Worm (Caenorhabditis elegans): ENCODE data around the gene F07C4.10.
A peak's percentile ranks its signal among the peaks of the same experiment; 100 is the strongest.

Gene F07C4.10

DNA sequence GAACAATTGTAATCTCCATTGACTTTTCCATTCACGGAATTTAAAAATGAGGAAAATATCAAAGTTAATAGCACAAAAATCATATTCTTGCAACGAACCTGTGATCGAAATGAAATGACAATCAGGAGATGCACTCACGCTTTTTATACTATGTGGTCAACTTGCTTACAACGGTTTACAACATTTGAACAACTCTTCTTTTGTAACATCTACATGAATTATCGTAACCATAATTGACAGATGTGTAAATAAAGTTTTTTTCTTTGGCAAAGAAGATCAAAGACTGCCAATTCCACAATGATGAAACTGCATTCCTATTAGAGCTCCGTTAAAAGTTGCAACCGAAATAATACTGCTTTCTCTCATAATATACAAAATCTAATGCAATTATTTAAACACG lies at the start of gene F07C4.10:
TSS of gene F07C4.10 (minus strand) at position 101 of the 400 bp plus-strand sequence.
- TF ChIP-seq unc-86 (tag; optimal IDR thresholded peaks at IDR 0.05) (no peak), hlh-4 (tag; optimal IDR thresholded peaks at IDR 0.05) (no peak), ceh-88 (GFP tag; IDR thresholded peaks at IDR 0.05) (no peak), F16B12.6 (tag; optimal IDR thresholded peaks at IDR 0.05) (no peak), ceh-90 (tag; optimal IDR thresholded peaks at IDR 0.05) (no peak), ceh-8 (GFP tag; optimal IDR thresholded peaks at IDR 0.05) (no peak), ceh-82 (tag; optimal IDR thresholded peaks at IDR 0.05) (no peak), irx-1 (tag; optimal IDR thresholded peaks at IDR 0.05) (no peak), lin-39 (tag; optimal IDR thresholded peaks at IDR 0.05) (no peak), aha-1 (tag; optimal IDR thresholded peaks at IDR 0.05) (no peak), egl-27 (tag; optimal IDR thresholded peaks at IDR 0.05) (no peak), ceh-63 (GFP tag; optimal IDR thresholded peaks at IDR 0.05) (no peak), unc-98 (GFP tag; IDR thresholded peaks at IDR 0.05) (no peak), C04F5.9 (tag; optimal IDR thresholded peaks at IDR 0.05) (no peak), zag-1 (tag; optimal IDR thresholded peaks at IDR 0.05) (no peak), sup-37 (GFP tag; optimal IDR thresholded peaks at IDR 0.05) (no peak), dpl-1 (GFP tag; optimal IDR thresholded peaks at IDR 0.05) (no peak), lin-15B (tag; optimal IDR thresholded peaks at IDR 0.05) (no peak), mef-2 (tag; optimal IDR thresholded peaks at IDR 0.05) (no peak)

DNA sequence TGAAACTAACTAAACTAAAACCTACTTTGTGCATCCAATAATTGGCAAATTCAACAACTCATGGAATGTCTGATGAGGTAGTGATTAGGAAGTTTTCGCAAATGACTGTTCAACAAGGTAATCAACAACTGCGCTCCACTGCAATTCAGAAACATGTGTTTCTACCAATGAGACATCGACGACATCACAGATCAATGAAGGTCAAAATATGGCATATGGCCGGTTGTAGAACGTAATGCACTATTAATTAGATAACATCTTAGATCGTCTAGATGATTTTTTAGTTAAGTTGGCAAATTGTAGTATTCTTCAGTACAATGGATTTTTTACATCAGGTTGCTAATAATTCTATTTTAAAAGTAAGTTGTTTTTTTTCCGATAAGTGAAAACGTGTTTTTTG lies 46.5 kb upstream of the F07C4.10 start, which contains the start of the genes nhr-94 and nhr-152:
TSS of gene nhr-94 (minus strand) at position 147 of the 400 bp plus-strand sequence.
TSS of gene nhr-152 (plus strand) at position 162 of the 400 bp plus-strand sequence.
- TF ChIP-seq mep-1 (tag; optimal IDR thresholded peaks at IDR 0.05) (no peak), mab-9 (GFP tag; IDR thresholded peaks at IDR 0.05) (no peak), efl-1 (optimal IDR thresholded peaks at IDR 0.05) (no peak), efl-1 (GFP tag; optimal IDR thresholded peaks at IDR 0.05 in 1 of 2) (peak in 1 of 2 experiments; percentile 60), aly-2 (tag; optimal IDR thresholded peaks at IDR 0.05) (no peak), lin-14 (GFP tag; optimal IDR thresholded peaks at IDR 0.05) (peak; percentile 74), lin-35 (GFP tag; optimal IDR thresholded peaks at IDR 0.05) (peak in 1 of 2 experiments; percentile 60), blmp-1 (tag; optimal IDR thresholded peaks at IDR 0.05) (peak; percentile 52), lsy-2 (tag; optimal IDR thresholded peaks at IDR 0.05) (peak in 1 of 2 experiments; percentile 35), nhr-20 (tag; optimal IDR thresholded peaks at IDR 0.05) (peak; percentile 79), nhr-85 (tag) (peak; percentile 96), nhr-71 (tag; optimal IDR thresholded peaks at IDR 0.05) (peak; percentile 48), jun-1 (tag; optimal IDR thresholded peaks at IDR 0.05) (no peak), elt-3 (tag; optimal IDR thresholded peaks at IDR 0.05) (peak in 1 of 6 experiments; percentile 17), mef-2 (tag; optimal IDR thresholded peaks at IDR 0.05) (no peak), nhr-19 (GFP tag; conservative IDR thresholded peaks at IDR 0.05) (0 out of 2 replicates have a peak, but pooled peaks have one; percentile 8), snu-23 (GFP tag; optimal IDR thresholded peaks at IDR 0.05) (peak; percentile 47)

DNA sequence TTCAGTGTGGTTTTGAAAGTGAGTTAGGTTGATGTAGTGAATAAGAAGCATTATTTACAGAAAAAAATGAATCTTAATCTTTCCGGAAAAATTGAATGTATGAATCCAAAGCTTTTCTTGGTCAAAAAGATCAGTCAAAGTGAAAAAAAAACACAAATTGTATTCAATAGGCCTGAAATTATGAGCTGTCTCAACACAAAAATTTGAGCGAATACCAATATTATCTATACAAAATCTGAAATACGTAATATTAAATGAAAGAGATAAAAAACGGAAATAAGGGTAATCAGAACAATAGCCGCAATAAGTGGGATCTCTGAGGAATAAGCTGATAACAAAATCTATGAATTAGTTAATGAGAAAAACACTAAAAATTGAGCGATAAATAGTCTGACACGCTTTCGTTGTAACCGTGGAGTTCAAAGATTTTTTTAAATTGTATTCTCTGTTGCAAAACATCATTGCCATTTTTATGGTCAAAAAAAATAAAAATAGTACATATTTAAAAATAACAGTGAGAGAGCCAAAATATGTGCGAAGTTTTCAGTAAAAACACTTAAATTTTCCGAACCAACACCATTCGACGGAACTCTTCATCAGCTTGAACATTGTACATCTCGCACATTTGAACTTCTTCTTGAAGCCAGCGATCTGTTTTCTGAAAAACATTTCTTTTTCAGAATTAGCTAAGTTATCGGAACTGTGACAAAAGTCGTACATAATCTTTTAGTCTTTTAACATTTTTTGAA lies 44.4 kb upstream of the F07C4.10 start, which contains the start of gene sre-11:
TSS of gene sre-11 (minus strand) at position 51 of the 749 bp plus-strand sequence.
- TF ChIP-seq efl-1 (optimal IDR thresholded peaks at IDR 0.05) (no peak), efl-1 (GFP tag; optimal IDR thresholded peaks at IDR 0.05 in 1 of 2) (peak in 1 of 2 experiments; percentile 84), dpl-1 (GFP tag; optimal IDR thresholded peaks at IDR 0.05) (no peak)

DNA sequence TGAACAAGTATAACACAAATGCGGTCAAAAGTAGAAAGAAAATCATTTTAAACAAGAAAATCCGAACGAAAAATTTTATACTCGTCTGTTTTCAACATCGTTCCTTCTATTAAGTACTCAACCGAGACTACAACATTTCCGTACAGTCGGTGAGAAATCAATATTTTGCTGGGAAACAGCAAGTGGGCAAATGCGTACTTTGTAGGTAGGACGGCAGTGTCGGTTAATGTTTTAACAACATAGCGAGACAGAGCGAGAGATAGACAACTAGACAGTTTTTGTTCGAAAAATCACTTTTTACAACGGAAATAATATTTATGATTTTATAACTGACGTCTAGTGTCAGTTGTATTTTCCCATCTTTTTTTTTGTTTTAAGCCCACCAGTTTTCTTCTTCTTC lies 41.7 kb upstream of the F07C4.10 start, which contains the start of gene cyp-33A1:
TSS of gene cyp-33A1 (minus strand) at position 72 of the 400 bp plus-strand sequence.
- TF ChIP-seq nhr-90 (tag; optimal IDR thresholded peaks at IDR 0.05; ENCODE audit: poor library complexity) = peak; percentile 20
- no peak for TF ChIP-seq pqm-1 (tag; optimal IDR thresholded peaks at IDR 0.05)
- TF ChIP-seq nhr-71 (tag; optimal IDR thresholded peaks at IDR 0.05) = peak; percentile 38
- TF ChIP-seq elt-3 (tag; optimal IDR thresholded peaks at IDR 0.05) = peak in 1 of 6 experiments; percentile 64
- TF ChIP-seq nhr-85 (tag) = peak; percentile 81
- TF ChIP-seq elt-2 (tag; optimal IDR thresholded peaks at IDR 0.05) = peak; percentile 8
- TF ChIP-seq blmp-1 (tag; optimal IDR thresholded peaks at IDR 0.05) = peak; percentile 50
- peak; percentile 16; the same call in 1 of the 2 replicates for TF ChIP-seq nhr-19 (GFP tag; conservative IDR thresholded peaks at IDR 0.05)
- TF ChIP-seq mdl-1 (tag; optimal IDR thresholded peaks at IDR 0.05) = peak in 1 of 2 experiments; percentile 16
- TF ChIP-seq nhr-20 (tag; optimal IDR thresholded peaks at IDR 0.05) = peak; percentile 75
- TF ChIP-seq nhr-76 (tag; optimal IDR thresholded peaks at IDR 0.05) = no peak
- no peak for TF ChIP-seq nhr-84 (tag; optimal IDR thresholded peaks at IDR 0.05)
